Worm (Caenorhabditis elegans): ENCODE data around the gene T10B5.10.

Gene T10B5.10

ce11 chrV:1888299-1888698, 32.2 kb upstream of the T10B5.10 start:
- TF ChIP-seq lin-14 (GFP tag; optimal IDR thresholded peaks at IDR 0.05) = peak; percentile 35
- TF ChIP-seq nhr-76 (tag; optimal IDR thresholded peaks at IDR 0.05) = no peak

- no peak for TF ChIP-seq ces-1 (GFP tag; optimal IDR thresholded peaks at IDR 0.05)
- no peak for TF ChIP-seq nhr-19 (GFP tag; conservative IDR thresholded peaks at IDR 0.05)
- no peak for TF ChIP-seq vab-15 (tag; optimal IDR thresholded peaks at IDR 0.05)
- TF ChIP-seq sox-4 (tag; optimal IDR thresholded peaks at IDR 0.05) = no peak
- no peak for TF ChIP-seq elt-2 (tag; optimal IDR thresholded peaks at IDR 0.05)
- TF ChIP-seq lin-14 (GFP tag; optimal IDR thresholded peaks at IDR 0.05) = peak; percentile 81
- TF ChIP-seq nhr-28 (tag; optimal IDR thresholded peaks at IDR 0.05) = no peak
- TF ChIP-seq unc-130 (tag; optimal IDR thresholded peaks at IDR 0.05) = no peak
- TF ChIP-seq Y116A8C.19 (tag; optimal IDR thresholded peaks at IDR 0.05; ENCODE audit: borderline replicate concordance) = no peak
Observed at ce11 chrV:1886997-1887396, 30.9 kb upstream of the T10B5.10 start.

- peak; percentile 22 for TF ChIP-seq nhr-90 (tag; optimal IDR thresholded peaks at IDR 0.05; ENCODE audit: poor library complexity)
- TF ChIP-seq elt-2 (tag; optimal IDR thresholded peaks at IDR 0.05) = peak; percentile 1
- TF ChIP-seq hlh-17 (GFP tag; optimal IDR thresholded peaks at IDR 0.05; ENCODE audit: borderline replicate concordance) = no peak
Observed at ce11 chrV:1883131-1883530, 27.1 kb upstream of the T10B5.10 start.

ce11 chrV:1878030-1878429, 22.0 kb upstream of the T10B5.10 start:
- TF ChIP-seq pax-3 (tag; optimal IDR thresholded peaks at IDR 0.05) = no peak
- TF ChIP-seq irx-1 (tag; optimal IDR thresholded peaks at IDR 0.05) = no peak
- no peak for TF ChIP-seq zip-4 (GFP tag; optimal IDR thresholded peaks at IDR 0.05)
- TF ChIP-seq pag-3 (tag; optimal IDR thresholded peaks at IDR 0.05; ENCODE audit: borderline replicate concordance, insufficient read depth) = no peak

- no peak for TF ChIP-seq fkh-8 (tag; optimal IDR thresholded peaks at IDR 0.05)
- TF ChIP-seq jun-1 (tag; optimal IDR thresholded peaks at IDR 0.05) = no peak
- no peak for TF ChIP-seq C16A3.4 (tag; optimal IDR thresholded peaks at IDR 0.05)
- TF ChIP-seq tlp-1 (tag; optimal IDR thresholded peaks at IDR 0.05) = no peak
- no peak for TF ChIP-seq nhr-28 (tag; optimal IDR thresholded peaks at IDR 0.05)
- peak in 1 of 2 experiments; percentile 28 for TF ChIP-seq lin-35 (GFP tag; optimal IDR thresholded peaks at IDR 0.05)
- TF ChIP-seq hlh-17 (GFP tag; optimal IDR thresholded peaks at IDR 0.05; ENCODE audit: borderline replicate concordance) = no peak
- TF ChIP-seq ceh-63 (GFP tag; optimal IDR thresholded peaks at IDR 0.05) = no peak
- TF ChIP-seq lsy-2 (tag; optimal IDR thresholded peaks at IDR 0.05) = no peak
- no peak for TF ChIP-seq lin-15B (tag; optimal IDR thresholded peaks at IDR 0.05)
- no peak; the same call in 1 of the 2 replicates for TF ChIP-seq isw-1 (GFP tag; IDR thresholded peaks at IDR 0.05)
- TF ChIP-seq sup-37 (GFP tag; optimal IDR thresholded peaks at IDR 0.05) = no peak
- no peak for TF ChIP-seq aha-1 (tag; optimal IDR thresholded peaks at IDR 0.05)
- no peak for TF ChIP-seq mef-2 (tag; optimal IDR thresholded peaks at IDR 0.05)
- TF ChIP-seq ceh-82 (tag; optimal IDR thresholded peaks at IDR 0.05) = no peak
- no peak for TF ChIP-seq ceh-88 (GFP tag; IDR thresholded peaks at IDR 0.05)
- no peak for TF ChIP-seq tbx-2 (tag; optimal IDR thresholded peaks at IDR 0.05)
- TF ChIP-seq zag-1 (tag; optimal IDR thresholded peaks at IDR 0.05) = no peak
- TF ChIP-seq fos-1 (tag; optimal IDR thresholded peaks at IDR 0.05) = no peak
- no peak for TF ChIP-seq elt-3 (tag; optimal IDR thresholded peaks at IDR 0.05)
- TF ChIP-seq grh-1 (GFP tag; IDR thresholded peaks at IDR 0.05) = no peak
- no peak for TF ChIP-seq blmp-1 (tag; optimal IDR thresholded peaks at IDR 0.05)
- TF ChIP-seq irx-1 (tag; optimal IDR thresholded peaks at IDR 0.05) = peak; percentile 27
- TF ChIP-seq egl-13 (tag; optimal IDR thresholded peaks at IDR 0.05) = no peak
- TF ChIP-seq F16B12.6 (tag; optimal IDR thresholded peaks at IDR 0.05) = no peak
- TF ChIP-seq aly-2 (tag; optimal IDR thresholded peaks at IDR 0.05) = peak; percentile 84
- TF ChIP-seq ztf-4 (tag; optimal IDR thresholded peaks at IDR 0.05) = peak; percentile 65
- no peak for TF ChIP-seq mab-9 (GFP tag; IDR thresholded peaks at IDR 0.05)
- TF ChIP-seq snu-23 (GFP tag; optimal IDR thresholded peaks at IDR 0.05) = no peak
- no peak for TF ChIP-seq mep-1 (tag; optimal IDR thresholded peaks at IDR 0.05)
- TF ChIP-seq alr-1 (tag; optimal IDR thresholded peaks at IDR 0.05; ENCODE audit: borderline replicate concordance) = no peak
- no peak for TF ChIP-seq pag-3 (tag; optimal IDR thresholded peaks at IDR 0.05; ENCODE audit: borderline replicate concordance, insufficient read depth)
- peak; percentile 46 for TF ChIP-seq ama-1 (optimal IDR thresholded peaks at IDR 0.05)
Observed at ce11 chrV:1875497-1875988, 19.5 kb upstream of the T10B5.10 start.

Data from whole organism, L1 larva.